Worm (Caenorhabditis elegans): ENCODE data around the gene srh-170.
"Not testable (repeated sequence)": the region's sequence is repeated elsewhere in the genome, so short reads cannot be mapped to it uniquely, and the experiment has no call there.

DNA sequence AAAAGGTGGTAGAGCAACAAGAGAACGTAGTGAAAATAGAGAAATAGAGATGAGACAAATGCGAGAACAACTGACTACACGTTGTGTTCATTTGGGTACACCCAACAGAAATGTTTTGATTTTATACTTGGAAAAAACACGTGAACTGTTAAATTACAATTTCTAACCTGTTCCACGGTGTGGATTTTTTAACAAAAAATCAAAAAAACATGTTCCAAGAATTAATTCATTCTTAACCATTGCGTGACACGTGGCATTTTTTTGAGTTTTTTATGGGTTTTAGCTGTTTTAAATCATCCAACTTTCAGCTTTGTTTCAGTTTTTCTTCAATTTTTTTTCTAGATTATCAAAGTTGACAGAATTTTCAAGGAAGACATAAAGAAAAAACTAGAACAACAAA is 27.3 kb downstream of the srh-170 start, which contains the start of gene ech-1.1:
- TF ChIP-seq ama-1 (optimal IDR thresholded peaks at IDR 0.05); ceh-14 (tag; optimal IDR thresholded peaks at IDR 0.05); ceh-22 (tag; optimal IDR thresholded peaks at IDR 0.05); ceh-48 (tag; optimal IDR thresholded peaks at IDR 0.05); C08G9.2 (tag; optimal IDR thresholded peaks at IDR 0.05); eyg-1 (tag; optimal IDR thresholded peaks at IDR 0.05); K09A11.1 (tag; optimal IDR thresholded peaks at IDR 0.05; ENCODE audit: insufficient read depth): not testable (repeated sequence)
